Worm (Caenorhabditis elegans) whole organism, young adult: Measurements from ENCODE around the gene tric-1B.1.

Source experiments
- Y95B8A.8 ChIP-seq: fragments of 200-800 bp; sonication (Bioruptor generic); IDR thresholded peaks from 2 replicates; pipeline ENCODE4 v1.3.6; 2022; ENCODE audit warnings: missing genetic modification reagents, missing genetic modification characterization, missing compliant biosample characterization
- atf-7 ChIP-seq: sonication (generic microtip); optimal IDR thresholded peaks from 2 replicates; lab custom pipeline; 2017; ENCODE audit warnings: mild to moderate bottlenecking, missing genetic modification characterization, missing compliant biosample characterization
- gei-17 ChIP-seq: fragments of 200-800 bp; sonication (Bioruptor generic); optimal IDR thresholded peaks from 2 replicates; lab custom pipeline; 2018; ENCODE audit warnings: mild to moderate bottlenecking, missing genetic modification characterization, missing compliant biosample characterization
- hsf-1 ChIP-seq: fragments of 200-800 bp; sonication (Bioruptor generic); IDR thresholded peaks from 2 replicates; pipeline ENCODE4 v1.3.6; 2022; ENCODE audit warnings: missing genetic modification reagents, missing genetic modification characterization, missing compliant biosample characterization
- let-526 ChIP-seq: fragments of 200-800 bp; sonication (Bioruptor generic); IDR thresholded peaks from 2 replicates; pipeline ENCODE4 v1.3.6; 2022; ENCODE audit warnings: missing genetic modification reagents, missing genetic modification characterization, missing compliant biosample characterization
- ztf-3 ChIP-seq: fragments of 200-800 bp; sonication (Bioruptor generic); optimal IDR thresholded peaks from 2 replicates; lab custom pipeline; 2018; ENCODE audit warnings: mild to moderate bottlenecking, missing genetic modification characterization, missing compliant biosample characterization

DNA sequence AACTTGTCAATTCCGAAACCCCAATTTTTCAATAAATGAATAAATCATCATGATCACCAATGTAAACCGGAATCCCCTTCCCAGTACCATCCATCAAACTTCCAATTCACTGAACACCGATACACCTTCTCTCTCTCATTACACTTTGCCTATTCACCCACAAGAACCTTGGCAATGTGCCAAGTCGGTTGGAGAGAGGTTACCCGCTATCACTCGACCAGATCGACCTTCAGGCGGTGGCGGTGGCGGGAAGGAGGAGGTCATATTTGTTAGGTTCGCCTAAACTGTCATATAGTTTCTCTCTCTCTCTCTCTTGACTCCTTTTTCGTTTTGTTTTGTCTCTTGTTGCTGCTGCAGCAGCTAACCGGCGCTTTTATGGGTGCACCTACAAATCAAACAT is 3.5 kb downstream of the tric-1B.1 start:
- TF ChIP-seq let-526 (no peak), hsf-1 (no peak), Y95B8A.8 (GFP tag; lab: Robert Waterston, UW) (no peak), atf-7 (no peak), gei-17 (GFP tag; lab: Kevin White, UChicago) (no peak), ztf-3 (GFP tag; lab: Kevin White, UChicago) (no peak)
